Fruit fly (Drosophila melanogaster) whole organism, adult: ENCODE results near the gene CG9300.

Experiments used
- CG11617 ChIP-seq: fragments of 200-800 bp; sonication (Bioruptor generic); optimal IDR thresholded peaks from 2 replicates; lab custom pipeline; 2017; ENCODE audit warnings: mild to moderate bottlenecking, missing biosample characterization, missing genetic modification reagents, missing genetic modification characterization
- CG12768 ChIP-seq: fragments of 200-800 bp; sonication (Bioruptor generic); optimal IDR thresholded peaks from 2 replicates; lab custom pipeline; 2017; ENCODE audit warnings: missing biosample characterization, missing genetic modification characterization, mild to moderate bottlenecking, moderate library complexity, missing genetic modification reagents
- CG14711 ChIP-seq: fragments of 200-800 bp; sonication (Bioruptor generic); optimal IDR thresholded peaks from 2 replicates; lab custom pipeline; 2018; ENCODE audit warnings: missing biosample characterization, mild to moderate bottlenecking, missing genetic modification characterization, moderate library complexity
- CG1620 ChIP-seq: fragments of 200-800 bp; sonication (Bioruptor generic); optimal IDR thresholded peaks from 2 replicates; lab custom pipeline; 2016; ENCODE audit warnings: missing biosample characterization, missing genetic modification characterization
- CG33017 ChIP-seq: fragments of 200-800 bp; sonication (Bioruptor generic); optimal IDR thresholded peaks from 2 replicates; lab custom pipeline; 2018; ENCODE audit warnings: missing biosample characterization, mild to moderate bottlenecking, missing genetic modification characterization, moderate library complexity
- CG5204 ChIP-seq: fragments of 200-800 bp; sonication (Bioruptor generic); optimal IDR thresholded peaks from 2 replicates; lab custom pipeline; 2016; ENCODE audit warnings: missing biosample characterization, missing genetic modification characterization
- CG7045 ChIP-seq: fragments of 200-800 bp; sonication (Bioruptor generic); optimal IDR thresholded peaks from 2 replicates; lab custom pipeline; 2017; ENCODE audit warnings: missing biosample characterization, mild to moderate bottlenecking, missing genetic modification characterization
- CG7101 ChIP-seq: fragments of 200-800 bp; sonication (Bioruptor generic); optimal IDR thresholded peaks from 2 replicates; lab custom pipeline; 2018; ENCODE audit warnings: missing biosample characterization, mild to moderate bottlenecking, missing genetic modification characterization, moderate library complexity
- Clk ChIP-seq: fragments of 200-800 bp; sonication (Bioruptor generic); optimal IDR thresholded peaks from 2 replicates; lab custom pipeline; 2017; ENCODE audit warnings: missing biosample characterization, missing genetic modification characterization
- Crg-1 ChIP-seq: fragments of 200-800 bp; sonication (Bioruptor generic); optimal IDR thresholded peaks from 2 replicates; lab custom pipeline; 2016; ENCODE audit warnings: missing biosample characterization, missing genetic modification characterization
- Hr96 ChIP-seq: fragments of 200-800 bp; sonication (Bioruptor generic); optimal IDR thresholded peaks from 2 replicates; lab custom pipeline; 2016; ENCODE audit warnings: missing biosample characterization, missing genetic modification characterization
- Mnt ChIP-seq: fragments of 200-800 bp; sonication (Bioruptor generic); optimal IDR thresholded peaks from 2 replicates; lab custom pipeline; 2016; ENCODE audit warnings: missing biosample characterization, mild to moderate bottlenecking, missing genetic modification characterization
- bab1 ChIP-seq: fragments of 200-800 bp; sonication (Bioruptor generic); optimal IDR thresholded peaks from 3 replicates; lab custom pipeline; 2019; ENCODE audit warnings: missing biosample characterization, mild to moderate bottlenecking, missing genetic modification characterization, moderate library complexity
- cic ChIP-seq: fragments of 200-800 bp; sonication (Bioruptor generic); optimal IDR thresholded peaks from 2 replicates; lab custom pipeline; 2017; ENCODE audit warnings: missing biosample characterization, mild to moderate bottlenecking, missing genetic modification characterization, moderate library complexity
- cnc ChIP-seq, 2 experiments: fragments of >200 bp; optimal IDR thresholded peaks; 2 replicates each; lab custom pipeline; 2017
- kay ChIP-seq: fragments of 200-800 bp; sonication (Bioruptor generic); peaks from one replicate; lab custom pipeline; 2016; ENCODE audit warnings: missing biosample characterization, missing genetic modification characterization, borderline replicate concordance
- ovo ChIP-seq: fragments of 200-800 bp; sonication (Bioruptor generic); optimal IDR thresholded peaks from 2 replicates; lab custom pipeline; 2016; ENCODE audit warnings: missing biosample characterization, missing genetic modification characterization
- pad ChIP-seq: fragments of 200-800 bp; sonication (Bioruptor generic); optimal IDR thresholded peaks from 3 replicates; lab custom pipeline; 2017; ENCODE audit warnings: missing biosample characterization, missing genetic modification characterization, mild to moderate bottlenecking, moderate library complexity, missing genetic modification reagents
- tj ChIP-seq: fragments of 200-800 bp; sonication (Bioruptor generic); optimal IDR thresholded peaks from 3 replicates; lab custom pipeline; 2017; ENCODE audit warnings: missing biosample characterization, mild to moderate bottlenecking, missing genetic modification characterization, moderate library complexity
- toe ChIP-seq: fragments of 200-800 bp; sonication (Bioruptor generic); optimal IDR thresholded peaks from 2 replicates; lab custom pipeline; 2016; ENCODE audit warnings: missing biosample characterization, missing genetic modification characterization

Gene CG9300

dm6 chr3L:19563014-19563413 is 10.8 kb downstream of the CG9300 start:
- no peak for TF ChIP-seq ovo (GFP tag; lab: Kevin White, UChicago)
- no peak for TF ChIP-seq cnc (optimal IDR thresholded peaks at IDR 0.05; lab: Kevin White, UChicago)
- no peak for TF ChIP-seq Mnt (GFP tag; lab: Kevin White, UChicago)
- no peak for TF ChIP-seq kay (GFP tag; lab: Kevin White, UChicago)
- no peak for TF ChIP-seq CG7101 (tag; lab: Kevin White, UChicago)
- TF ChIP-seq Crg-1, result no peak
- TF ChIP-seq pad (GFP tag; lab: Kevin White, UChicago), result no peak
- TF ChIP-seq CG7045 (GFP tag; lab: Kevin White, UChicago), result no peak
- no peak for TF ChIP-seq CG12768 (GFP tag; lab: Kevin White, UChicago)

dm6 chr3L:19564905-19565700 is 12.9 kb downstream of the CG9300 start:
- TF ChIP-seq Hr96 (GFP tag; lab: Kevin White, UChicago) (no peak), CG7045 (GFP tag; lab: Kevin White, UChicago) (no peak), CG14711 (tag; lab: Kevin White, UChicago) (no peak), cic (no peak), Clk (no peak), CG5204 (GFP tag; lab: Kevin White, UChicago) (no peak), CG33017 (tag; lab: Kevin White, UChicago) (no peak), Crg-1 (no peak), CG7101 (tag; lab: Kevin White, UChicago) (no peak), toe (no peak), CG12768 (GFP tag; lab: Kevin White, UChicago) (no peak), pad (GFP tag; lab: Kevin White, UChicago) (no peak), tj (GFP tag; lab: Kevin White, UChicago) (no peak), ovo (GFP tag; lab: Kevin White, UChicago) (no peak), kay (GFP tag; lab: Kevin White, UChicago) (no peak), CG11617 (GFP tag; lab: Kevin White, UChicago) (no peak), cnc (optimal IDR thresholded peaks at IDR 0.05; lab: Kevin White, UChicago) (no peak), bab1 (GFP tag; lab: Kevin White, UChicago) (no peak), CG1620 (GFP tag; lab: Kevin White, UChicago) (no peak)

dm6 chr3L:19566127-19566526 is 13.9 kb downstream of the CG9300 start:
- TF ChIP-seq tj (GFP tag; lab: Kevin White, UChicago) (no peak), CG11617 (GFP tag; lab: Kevin White, UChicago) (no peak), cnc (optimal IDR thresholded peaks at IDR 0.05; lab: Kevin White, UChicago) (no peak), pad (GFP tag; lab: Kevin White, UChicago) (no peak), CG12768 (GFP tag; lab: Kevin White, UChicago) (no peak)

- TF ChIP-seq toe, result no peak
- no peak for TF ChIP-seq CG7101 (tag; lab: Kevin White, UChicago)
- no peak for TF ChIP-seq kay (GFP tag; lab: Kevin White, UChicago)
- TF ChIP-seq pad (GFP tag; lab: Kevin White, UChicago), result no peak
- TF ChIP-seq CG11617 (GFP tag; lab: Kevin White, UChicago), result no peak
- no peak for TF ChIP-seq bab1 (GFP tag; lab: Kevin White, UChicago)
- TF ChIP-seq CG12768 (GFP tag; lab: Kevin White, UChicago), result no peak
- no peak for TF ChIP-seq cic
- TF ChIP-seq ovo (GFP tag; lab: Kevin White, UChicago), result no peak
- TF ChIP-seq Hr96 (GFP tag; lab: Kevin White, UChicago), result no peak
- TF ChIP-seq tj (GFP tag; lab: Kevin White, UChicago), result no peak
- TF ChIP-seq Mnt (GFP tag; lab: Kevin White, UChicago), result no peak
These were observed 16.8 kb downstream of the CG9300 start for dm6 chr3L:19568999-19569398.

dm6 chr3L:19569407-19569806 is 17.2 kb downstream of the CG9300 start:
- no peak for TF ChIP-seq CG7101 (tag; lab: Kevin White, UChicago)
- no peak for TF ChIP-seq CG1620 (GFP tag; lab: Kevin White, UChicago)
- TF ChIP-seq toe, result no peak
- no peak for TF ChIP-seq CG5204 (GFP tag; lab: Kevin White, UChicago)
- TF ChIP-seq cnc (optimal IDR thresholded peaks at IDR 0.05; lab: Kevin White, UChicago), result no peak
- TF ChIP-seq CG7045 (GFP tag; lab: Kevin White, UChicago), result no peak
- no peak for TF ChIP-seq kay (GFP tag; lab: Kevin White, UChicago)
- no peak for TF ChIP-seq ovo (GFP tag; lab: Kevin White, UChicago)
- no peak for TF ChIP-seq cic
- TF ChIP-seq CG14711 (tag; lab: Kevin White, UChicago), result no peak

- no peak for TF ChIP-seq CG11617 (GFP tag; lab: Kevin White, UChicago)
These were observed 22.2 kb downstream of the CG9300 start for dm6 chr3L:19574452-19574851.

- no peak for TF ChIP-seq Mnt (GFP tag; lab: Kevin White, UChicago)
- TF ChIP-seq pad (GFP tag; lab: Kevin White, UChicago), result no peak
- no peak for TF ChIP-seq CG7045 (GFP tag; lab: Kevin White, UChicago)
- peak; percentile 35 for TF ChIP-seq CG7101 (tag; lab: Kevin White, UChicago)
These were observed 23.4 kb downstream of the CG9300 start for dm6 chr3L:19575650-19576049.
